Fruit fly (Drosophila melanogaster): ENCODE measurements around the gene SC35.

dm6 chr2L:12481758-12482157, 47.3 kb upstream of the SC35 start:
- TF ChIP-seq Clk (GFP tag; optimal IDR thresholded peaks at IDR 0.05), result no peak
- TF ChIP-seq CG14711 (tag; optimal IDR thresholded peaks at IDR 0.05), result no peak
- no peak for TF ChIP-seq Mnt (GFP tag; optimal IDR thresholded peaks at IDR 0.05)
- TF ChIP-seq cic (GFP tag; optimal IDR thresholded peaks at IDR 0.05), result no peak
- TF ChIP-seq cnc (optimal IDR thresholded peaks at IDR 0.05), result no peak
- no peak for TF ChIP-seq CG1620 (GFP tag; optimal IDR thresholded peaks at IDR 0.05)
- TF ChIP-seq kay (GFP tag; ENCODE audit: borderline replicate concordance), result no peak
